Fruit fly (Drosophila melanogaster) Kc167 (cell line): Measurements from ENCODE around the gene shi.

ENCODE experiments used
- Myc ChIP-seq: fragments of >200 bp; optimal IDR thresholded peaks from 2 replicates; lab custom pipeline; 2017; ENCODE audit warnings: missing external identifiers
- Sin3A ChIP-seq: fragments of >200 bp; optimal IDR thresholded peaks from 2 replicates; lab custom pipeline; 2018; ENCODE audit warnings: missing external identifiers
- insv ChIP-seq: fragments of >200 bp; optimal IDR thresholded peaks from 3 replicates; lab custom pipeline; 2018; ENCODE audit warnings: missing external identifiers
- psq ChIP-seq: fragments of >200 bp; optimal IDR thresholded peaks from 2 replicates; lab custom pipeline; 2017; ENCODE audit warnings: missing external identifiers
- ttk ChIP-seq: sonication (Bioruptor generic); optimal IDR thresholded peaks from 2 replicates; lab custom pipeline; 2017; ENCODE audit warnings: missing external identifiers

dm6 chrX:15887247-15887616, 4.7 kb upstream of the shi start, which contains the start of gene tay:
- no peak for TF ChIP-seq ttk
- TF ChIP-seq insv (lab: Kevin White, UChicago) = no peak
- no peak for TF ChIP-seq psq
- TF ChIP-seq Sin3A (lab: Kevin White, UChicago) = no peak
- no peak for TF ChIP-seq Myc (lab: Kevin White, UChicago)
